Worm (Caenorhabditis elegans): ENCODE data around the gene clec-67.

ce11 chrIV:3926117-3926516 is 4.2 kb downstream of the clec-67 start, which contains the start of gene clec-68:
- no peak for TF ChIP-seq flt-1 (GFP tag; IDR thresholded peaks at IDR 0.05)
- no peak for TF ChIP-seq med-1 (GFP tag; optimal IDR thresholded peaks at IDR 0.05; ENCODE audit: insufficient read depth)
- no peak for TF ChIP-seq klf-2 (GFP tag; conservative IDR thresholded peaks at IDR 0.05)
- no peak for TF ChIP-seq ztf-29 (GFP tag; IDR thresholded peaks at IDR 0.05)
- no peak for TF ChIP-seq cog-1 (tag; optimal IDR thresholded peaks at IDR 0.05)
- no peak for TF ChIP-seq tab-1 (GFP tag; IDR thresholded peaks at IDR 0.05)
- no peak for TF ChIP-seq ref-1 (GFP tag; conservative IDR thresholded peaks at IDR 0.05)
- TF ChIP-seq T22C8.4 (GFP tag; IDR thresholded peaks at IDR 0.05): no peak
- no peak for TF ChIP-seq ztf-23 (GFP tag; IDR thresholded peaks at IDR 0.05)
